Fruit fly (Drosophila melanogaster) S2 (cell line): Measurements from ENCODE around the gene Cyp4c3.

Experiments
- CG8478 ChIP-seq: fragments of >200 bp; optimal IDR thresholded peaks from 2 replicates; lab custom pipeline; 2018
- CTCF ChIP-seq, 2 experiments: fragments of >200 bp; optimal IDR thresholded peaks; 2 replicates each; lab custom pipeline; 2018

DNA sequence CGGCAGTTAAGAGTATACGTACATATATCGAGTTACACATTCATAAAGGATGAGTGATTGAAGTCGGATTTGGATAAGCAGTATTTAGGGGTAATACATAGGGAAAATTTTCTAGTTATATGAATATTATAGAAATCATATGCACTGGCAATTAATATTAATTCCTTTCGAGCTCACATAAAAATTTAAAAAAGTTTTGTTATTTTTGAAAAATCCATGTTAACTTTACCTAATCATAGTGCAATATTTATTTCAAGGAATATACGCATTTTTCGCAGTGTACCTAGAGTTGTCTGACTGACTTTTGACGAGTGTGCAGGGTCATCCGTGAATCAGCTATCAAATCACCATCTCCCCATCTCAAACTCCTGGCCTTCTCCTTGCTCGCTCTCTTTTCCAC, 29.4 kb upstream of the Cyp4c3 start:
- TF ChIP-seq CG8478 (lab: Kevin White, UChicago) = no peak
- no peak for TF ChIP-seq CTCF (optimal IDR thresholded peaks at IDR 0.05; lab: Kevin White, UChicago)
